Worm (Caenorhabditis elegans) whole organism, young adult: ENCODE results near the gene B0310.2.

ENCODE experiments used
- B0019.2 ChIP-seq: fragments of 200-800 bp; sonication (Bioruptor generic); conservative IDR thresholded peaks from 2 replicates; pipeline ENCODE4 v1.3.6; 2022; ENCODE audit warnings: missing genetic modification reagents, missing genetic modification characterization, missing compliant biosample characterization
- T07F8.4 ChIP-seq: sonication (generic microtip); optimal IDR thresholded peaks from 2 replicates; lab custom pipeline; 2016; ENCODE audit warnings: mild to moderate bottlenecking, missing genetic modification characterization, moderate library complexity, missing compliant biosample characterization
- T26A5.8 ChIP-seq: sonication (generic microtip); optimal IDR thresholded peaks from 2 replicates; lab custom pipeline; 2016; ENCODE audit warnings: missing genetic modification characterization, missing compliant biosample characterization
- Y53F4B.3 ChIP-seq: fragments of 200-800 bp; sonication (Bioruptor generic); IDR thresholded peaks from 2 replicates; pipeline ENCODE4 v1.3.6; 2022; ENCODE audit warnings: missing genetic modification reagents, missing genetic modification characterization, missing compliant biosample characterization
- atf-7 ChIP-seq: sonication (generic microtip); optimal IDR thresholded peaks from 2 replicates; lab custom pipeline; 2017; ENCODE audit warnings: mild to moderate bottlenecking, missing genetic modification characterization, missing compliant biosample characterization
- ccch-3 ChIP-seq: fragments of 200-800 bp; sonication (Bioruptor generic); optimal IDR thresholded peaks from 2 replicates; lab custom pipeline; 2018; ENCODE audit warnings: mild to moderate bottlenecking, missing genetic modification characterization, missing compliant biosample characterization
- cebp-2 ChIP-seq: fragments of 200-800 bp; sonication (Bioruptor generic); IDR thresholded peaks from 2 replicates; pipeline ENCODE4 v1.3.6; 2022; ENCODE audit warnings: missing genetic modification characterization, missing compliant biosample characterization
- ceh-27 ChIP-seq: fragments of 200-800 bp; sonication (Bioruptor generic); optimal IDR thresholded peaks from 2 replicates; lab custom pipeline; 2018; ENCODE audit warnings: mild to moderate bottlenecking, missing genetic modification characterization, moderate library complexity, missing compliant biosample characterization
- ekl-4 ChIP-seq: fragments of 200-800 bp; sonication (Bioruptor generic); IDR thresholded peaks from 2 replicates; pipeline ENCODE4 v1.3.6; 2022; ENCODE audit warnings: missing genetic modification reagents, missing genetic modification characterization, missing compliant biosample characterization
- lin-26 ChIP-seq: fragments of 200-800 bp; sonication (Bioruptor generic); IDR thresholded peaks from 2 replicates; pipeline ENCODE4 v1.3.6; 2022; ENCODE audit warnings: missing genetic modification reagents, missing genetic modification characterization, missing compliant biosample characterization
- pha-4 ChIP-seq: fragments of 150-350 bp; sonication (generic microtip); optimal IDR thresholded peaks from 2 replicates; lab custom pipeline; 2014; ENCODE audit warnings: missing biosample characterization, missing genetic modification reagents, missing genetic modification characterization
- snpc-4 ChIP-seq, 5 experiments: fragments of 150-350 bp in 1 of 5; sonication (generic microtip) in 4 of 5; optimal IDR thresholded peaks; 2 replicates each; lab custom pipeline; 2014 to 2018; ENCODE audit warnings: missing genetic modification characterization in 5 of 5, missing biosample characterization in 3 of 5, antibody characterized with exemption in 2 of 5, mild to moderate bottlenecking in 2 of 5, missing compliant biosample characterization in 2 of 5, missing genotype in 2 of 5, moderate library complexity in 2 of 5, missing genetic modification reagents in 1 of 5
- tbx-9 ChIP-seq: sonication (generic microtip); optimal IDR thresholded peaks from 2 replicates; lab custom pipeline; 2016; ENCODE audit warnings: borderline replicate concordance, missing genetic modification characterization, inconsistent platforms, missing compliant biosample characterization

- TF ChIP-seq Y53F4B.3 (GFP tag; lab: Robert Waterston, UW) (no peak), B0019.2 (GFP tag; lab: Robert Waterston, UW) (no peak), lin-26 (no peak), atf-7 (tag; lab: Kevin White, UChicago) (no peak), tbx-9 (tag; lab: Kevin White, UChicago) (no peak), pha-4 (tag; lab: Kevin White, UChicago) (no peak), cebp-2 (GFP tag; lab: Robert Waterston, UW) (no peak), ccch-3 (GFP tag; lab: Kevin White, UChicago) (no peak), T07F8.4 (no peak), T26A5.8 (tag; lab: Kevin White, UChicago) (no peak), snpc-4 (GFP tag; optimal IDR thresholded peaks at IDR 0.05; lab: Kevin White, UChicago) (no peak), snpc-4 (tag; optimal IDR thresholded peaks at IDR 0.05; lab: Kevin White, UChicago) (no peak), ekl-4 (GFP tag; lab: Robert Waterston, UW) (no peak), ceh-27 (GFP tag; lab: Kevin White, UChicago) (no peak)
These were observed 47.1 kb upstream of the B0310.2 start, which contains the start of gene F57C12.6 for ce11 chrX:553875-554274.
